Worm (Caenorhabditis elegans): ENCODE data around the gene nhr-76.

- TF ChIP-seq rec-8 (tag; optimal IDR thresholded peaks at IDR 0.05) (no peak), sptf-2 (GFP tag; optimal IDR thresholded peaks at IDR 0.05) (no peak), ekl-4 (GFP tag; IDR thresholded peaks at IDR 0.05) (no peak), nhr-90 (tag; optimal IDR thresholded peaks at IDR 0.05) (no peak), zfh-2 (GFP tag; conservative IDR thresholded peaks at IDR 0.05) (no peak), nhr-27 (tag; optimal IDR thresholded peaks at IDR 0.05) (no peak), nhr-179 (tag; optimal IDR thresholded peaks at IDR 0.05) (no peak), unc-130 (GFP tag; optimal IDR thresholded peaks at IDR 0.05) (no peak), ama-1 (optimal IDR thresholded peaks at IDR 0.05) (no peak), ama-1 (GFP tag; optimal IDR thresholded peaks at IDR 0.05) (no peak), K12H6.12 (tag; optimal IDR thresholded peaks at IDR 0.05) (no peak), somi-1 (GFP tag; optimal IDR thresholded peaks at IDR 0.05) (no peak)
These were observed 34.3 kb upstream of the nhr-76 start, which contains the start of gene C18H7.4 for ce11 chrIV:593029-593428.
